Worm (Caenorhabditis elegans) whole organism, late embryonic: ENCODE measurements around the gene cal-2.

ENCODE experiments used
- C38D4.7 ChIP-seq: fragments of 200-800 bp; sonication (Bioruptor generic); optimal IDR thresholded peaks from 2 replicates; lab custom pipeline; 2018; ENCODE audit warnings: mild to moderate bottlenecking, missing genetic modification characterization, moderate library complexity, missing compliant biosample characterization
- ahr-1 ChIP-seq: sonication (generic microtip); optimal IDR thresholded peaks from 2 replicates; lab custom pipeline; 2016; ENCODE audit warnings: missing genetic modification characterization, missing compliant biosample characterization
- ama-1 ChIP-seq: fragments of 150-350 bp; optimal IDR thresholded peaks from 2 replicates; lab custom pipeline; 2014
- ceh-18 ChIP-seq: sonication (generic microtip); optimal IDR thresholded peaks from 2 replicates; lab custom pipeline; 2016; ENCODE audit warnings: missing genetic modification characterization, missing compliant biosample characterization
- ceh-19 ChIP-seq: fragments of 200-800 bp; sonication (Bioruptor generic); optimal IDR thresholded peaks from 2 replicates; lab custom pipeline; 2018; ENCODE audit warnings: mild to moderate bottlenecking, missing genetic modification characterization, missing compliant biosample characterization
- ceh-2 ChIP-seq: sonication (generic microtip); optimal IDR thresholded peaks from 2 replicates; lab custom pipeline; 2016; ENCODE audit warnings: missing genotype, missing genetic modification characterization, missing compliant biosample characterization
- ceh-22 ChIP-seq: sonication (generic microtip); optimal IDR thresholded peaks from 2 replicates; lab custom pipeline; 2017; ENCODE audit warnings: missing biosample characterization, missing genetic modification characterization
- ceh-31 ChIP-seq: sonication (generic microtip); optimal IDR thresholded peaks from 2 replicates; lab custom pipeline; 2016; ENCODE audit warnings: missing genetic modification characterization, missing compliant biosample characterization
- ceh-9 ChIP-seq: sonication (generic microtip); optimal IDR thresholded peaks from 2 replicates; lab custom pipeline; 2016; ENCODE audit warnings: mild to moderate bottlenecking, missing genetic modification characterization, inconsistent platforms, missing compliant biosample characterization
- eyg-1 ChIP-seq: sonication (generic microtip); optimal IDR thresholded peaks from 2 replicates; lab custom pipeline; 2016; ENCODE audit warnings: missing genotype, missing genetic modification characterization, missing compliant biosample characterization
- fax-1 ChIP-seq: sonication (generic microtip); optimal IDR thresholded peaks from 2 replicates; lab custom pipeline; 2016; ENCODE audit warnings: missing genotype, missing genetic modification characterization, missing compliant biosample characterization
- hlh-13 ChIP-seq: fragments of 200-800 bp; sonication (Bioruptor generic); optimal IDR thresholded peaks from 2 replicates; lab custom pipeline; 2018; ENCODE audit warnings: mild to moderate bottlenecking, missing genetic modification characterization, missing compliant biosample characterization
- hlh-30 ChIP-seq: sonication (generic microtip); optimal IDR thresholded peaks from 2 replicates; lab custom pipeline; 2017; ENCODE audit warnings: antibody characterized with exemption, missing genetic modification characterization, missing compliant biosample characterization; ENCODE audit not compliant: insufficient read depth
- lin-11 ChIP-seq: fragments of 200-800 bp; sonication (Bioruptor generic); optimal IDR thresholded peaks from 2 replicates; lab custom pipeline; 2018; ENCODE audit warnings: mild to moderate bottlenecking, missing genetic modification characterization, missing compliant biosample characterization
- nfya-1 ChIP-seq: sonication (generic microtip); optimal IDR thresholded peaks from 2 replicates; lab custom pipeline; 2017; ENCODE audit warnings: missing genetic modification characterization, mild to moderate bottlenecking, missing compliant biosample characterization, antibody characterized with exemption, moderate library complexity
- npax-4 ChIP-seq: sonication (generic microtip); optimal IDR thresholded peaks from 2 replicates; lab custom pipeline; 2016; ENCODE audit warnings: missing genetic modification characterization, missing compliant biosample characterization
- odd-2 ChIP-seq: sonication (generic microtip); optimal IDR thresholded peaks from 2 replicates; lab custom pipeline; 2017; ENCODE audit warnings: antibody characterized with exemption, mild to moderate bottlenecking, missing genetic modification characterization, missing compliant biosample characterization
- pat-9 ChIP-seq: fragments of 200-800 bp; sonication (Bioruptor generic); optimal IDR thresholded peaks from 2 replicates; lab custom pipeline; 2018; ENCODE audit warnings: mild to moderate bottlenecking, missing genetic modification characterization, moderate library complexity, missing compliant biosample characterization
- pax-1 ChIP-seq: fragments of 150-350 bp; optimal IDR thresholded peaks from 2 replicates; lab custom pipeline; 2014; ENCODE audit warnings: missing biosample characterization, missing genetic modification characterization
- ref-2 ChIP-seq: sonication (generic microtip); optimal IDR thresholded peaks from 2 replicates; lab custom pipeline; 2016; ENCODE audit warnings: missing genetic modification characterization, missing compliant biosample characterization
- sox-4 ChIP-seq: sonication (generic microtip); optimal IDR thresholded peaks from 2 replicates; lab custom pipeline; 2017; ENCODE audit warnings: mild to moderate bottlenecking, missing genetic modification characterization, inconsistent platforms, missing compliant biosample characterization
- unc-42 ChIP-seq: sonication (generic microtip); optimal IDR thresholded peaks from 2 replicates; lab custom pipeline; 2016; ENCODE audit warnings: missing genotype, missing genetic modification characterization, missing compliant biosample characterization

The cal-2 gene

ce11 chrII:9010708-9011107 is 50.2 kb downstream of the cal-2 start:
- no peak for TF ChIP-seq odd-2
- no peak for TF ChIP-seq nfya-1 (tag; lab: Kevin White, UChicago)
- TF ChIP-seq ahr-1 (tag; lab: Kevin White, UChicago): no peak
- TF ChIP-seq pax-1 (tag; lab: Kevin White, UChicago): no peak
- TF ChIP-seq ceh-19 (GFP tag; lab: Kevin White, UChicago): peak; percentile 15
- TF ChIP-seq hlh-13: no peak
- peak; percentile 17 for TF ChIP-seq ceh-31 (tag; lab: Kevin White, UChicago)
- TF ChIP-seq C38D4.7 (GFP tag; lab: Kevin White, UChicago): no peak
- no peak for TF ChIP-seq lin-11
- TF ChIP-seq eyg-1 (tag; lab: Kevin White, UChicago): no peak
- TF ChIP-seq fax-1 (tag; lab: Kevin White, UChicago): no peak
- no peak for TF ChIP-seq hlh-30 (tag; lab: Kevin White, UChicago)
- TF ChIP-seq pat-9 (tag; lab: Kevin White, UChicago): no peak
- no peak for TF ChIP-seq ref-2
- no peak for TF ChIP-seq sox-4 (tag; lab: Kevin White, UChicago)
- TF ChIP-seq ama-1 (lab: Kevin White, UChicago): no peak
- no peak for TF ChIP-seq ceh-22 (tag; lab: Kevin White, UChicago)
- no peak for TF ChIP-seq npax-4 (tag; lab: Kevin White, UChicago)
- TF ChIP-seq unc-42 (tag; lab: Kevin White, UChicago): peak; percentile 82
- TF ChIP-seq ceh-2 (tag; lab: Kevin White, UChicago): no peak
- no peak for TF ChIP-seq ceh-18 (tag; lab: Kevin White, UChicago)
- no peak for TF ChIP-seq ceh-9 (tag; lab: Kevin White, UChicago)
